Fruit fly (Drosophila melanogaster) whole organism, embryonic: ENCODE measurements around the gene CG8112.
A peak's percentile ranks its signal among the peaks of the same experiment; 100 is the strongest.

ENCODE experiments used
- Abd-B ChIP-seq: fragments of 200-800 bp; sonication (Bioruptor generic); optimal IDR thresholded peaks from 2 replicates; lab custom pipeline; 2018; ENCODE audit warnings: missing biosample characterization, mild to moderate bottlenecking, missing genetic modification characterization, moderate library complexity
- Awh ChIP-seq: fragments of 200-800 bp; sonication (Bioruptor generic); IDR thresholded peaks from 2 replicates; pipeline ENCODE4, ENCODE4 v1.3.6; 2022; ENCODE audit warnings: missing biosample characterization, missing genetic modification characterization
- CG1024 ChIP-seq: fragments of 200-800 bp; sonication (Bioruptor generic); IDR thresholded peaks from 2 replicates; pipeline ENCODE4 v1.3.6; 2022; ENCODE audit warnings: missing biosample characterization, missing genetic modification characterization
- CG10565 ChIP-seq: fragments of 200-800 bp; sonication (Bioruptor generic); optimal IDR thresholded peaks from 3 replicates; lab custom pipeline; 2016; ENCODE audit warnings: missing biosample characterization, mild to moderate bottlenecking, missing genetic modification characterization
- CG10654 ChIP-seq: fragments of 200-800 bp; sonication (Bioruptor generic); optimal IDR thresholded peaks from 2 replicates; lab custom pipeline; 2016; ENCODE audit warnings: missing biosample characterization, missing genetic modification characterization
- CG12391 ChIP-seq: fragments of 200-800 bp; sonication (Bioruptor generic); optimal IDR thresholded peaks from 3 replicates; lab custom pipeline; 2018; ENCODE audit warnings: missing biosample characterization, mild to moderate bottlenecking, missing genetic modification characterization, moderate library complexity
- CG14014 ChIP-seq: fragments of 200-800 bp; sonication (Bioruptor generic); IDR thresholded peaks from 2 replicates; pipeline ENCODE4 v1.3.6; 2022; ENCODE audit warnings: missing biosample characterization, missing genetic modification characterization
- CG14965 ChIP-seq: fragments of 200-800 bp; sonication (Bioruptor generic); optimal IDR thresholded peaks from 2 replicates; lab custom pipeline; 2016; ENCODE audit warnings: missing biosample characterization, missing genetic modification characterization, borderline replicate concordance
- CG15696 ChIP-seq: fragments of 200-800 bp; sonication (Bioruptor generic); optimal IDR thresholded peaks from 2 replicates; lab custom pipeline; 2019; ENCODE audit warnings: missing biosample characterization, mild to moderate bottlenecking, missing genetic modification characterization, moderate library complexity
- CG17385 ChIP-seq: fragments of 200-800 bp; sonication (Bioruptor generic); optimal IDR thresholded peaks from 3 replicates; lab custom pipeline; 2018; ENCODE audit warnings: missing biosample characterization, mild to moderate bottlenecking, missing genetic modification characterization
- CG18476 ChIP-seq: fragments of 200-800 bp; sonication (Bioruptor generic); optimal IDR thresholded peaks from 2 replicates; lab custom pipeline; 2016; ENCODE audit warnings: missing biosample characterization, mild to moderate bottlenecking, missing genetic modification characterization
- CG2202 ChIP-seq: fragments of 200-800 bp; sonication (Bioruptor generic); optimal IDR thresholded peaks from 2 replicates; lab custom pipeline; 2018; ENCODE audit warnings: missing biosample characterization, mild to moderate bottlenecking, missing genetic modification characterization
- CG2678 ChIP-seq: fragments of 200-800 bp; sonication (Bioruptor generic); optimal IDR thresholded peaks from 3 replicates; lab custom pipeline; 2019; ENCODE audit warnings: missing biosample characterization, mild to moderate bottlenecking, missing genetic modification characterization, moderate library complexity
- CG3065 ChIP-seq: fragments of 200-800 bp; sonication (Bioruptor generic); optimal IDR thresholded peaks from 2 replicates; lab custom pipeline; 2016; ENCODE audit warnings: missing biosample characterization, missing genetic modification characterization
- CG3163 ChIP-seq: fragments of 200-800 bp; sonication (Bioruptor generic); optimal IDR thresholded peaks from 3 replicates; lab custom pipeline; 2016; ENCODE audit warnings: missing biosample characterization, missing genetic modification characterization
- CG4282 ChIP-seq: fragments of 200-800 bp; sonication (Bioruptor generic); optimal IDR thresholded peaks from 2 replicates; lab custom pipeline; 2016; ENCODE audit warnings: missing biosample characterization, missing genetic modification characterization
- CG43689 ChIP-seq: fragments of 200-800 bp; sonication (Bioruptor generic); IDR thresholded peaks from 2 replicates; pipeline ENCODE4 v1.3.6; 2022; ENCODE audit warnings: missing biosample characterization, missing genetic modification characterization
- CG4730 ChIP-seq: fragments of 200-800 bp; sonication (Bioruptor generic); IDR thresholded peaks from 2 replicates; pipeline ENCODE4 v1.3.6; 2022; ENCODE audit warnings: missing biosample characterization, missing genetic modification characterization
- CG5180 ChIP-seq: fragments of 200-800 bp; sonication (Bioruptor generic); optimal IDR thresholded peaks from 3 replicates; lab custom pipeline; 2017; ENCODE audit warnings: missing biosample characterization, missing genetic modification characterization, mild to moderate bottlenecking, moderate library complexity, missing genetic modification reagents
- CG6175 ChIP-seq: fragments of 200-800 bp; sonication (Bioruptor generic); IDR thresholded peaks from 3 replicates; pipeline ENCODE4 v1.3.6; 2022; ENCODE audit warnings: missing biosample characterization, missing genetic modification characterization
- CG7839 ChIP-seq: fragments of 200-800 bp; sonication (Bioruptor generic); optimal IDR thresholded peaks from 3 replicates; lab custom pipeline; 2018; ENCODE audit warnings: missing biosample characterization, mild to moderate bottlenecking, missing genetic modification characterization, moderate library complexity
- CG8281 ChIP-seq: fragments of 200-800 bp; sonication (Bioruptor generic); optimal IDR thresholded peaks from 2 replicates; lab custom pipeline; 2018; ENCODE audit warnings: missing biosample characterization, mild to moderate bottlenecking, missing genetic modification characterization, moderate library complexity
- CG8478 ChIP-seq: fragments of >200 bp; optimal IDR thresholded peaks from 2 replicates; lab custom pipeline; 2018
- CG9215 ChIP-seq: fragments of 200-800 bp; sonication (Bioruptor generic); IDR thresholded peaks from 2 replicates; pipeline ENCODE4 v1.3.6; 2022; ENCODE audit warnings: missing biosample characterization, missing genetic modification characterization
- CoRest ChIP-seq: fragments of 200-800 bp; sonication (Bioruptor generic); optimal IDR thresholded peaks from 3 replicates; lab custom pipeline; 2018; ENCODE audit warnings: missing biosample characterization, mild to moderate bottlenecking, missing genetic modification characterization, moderate library complexity
- Dip2 ChIP-seq: fragments of 200-800 bp; sonication (Bioruptor generic); IDR thresholded peaks from 2 replicates; pipeline ENCODE4 v1.3.6; 2022; ENCODE audit warnings: missing biosample characterization, missing genetic modification characterization
- Dip3 ChIP-seq: fragments of 200-800 bp; sonication (Bioruptor generic); optimal IDR thresholded peaks from 3 replicates; lab custom pipeline; 2016; ENCODE audit warnings: missing biosample characterization, missing genetic modification characterization
- Dref ChIP-seq: fragments of 200-800 bp; sonication (Bioruptor generic); IDR thresholded peaks from 2 replicates; pipeline ENCODE4 v1.3.6; 2022; ENCODE audit warnings: missing biosample characterization, missing genetic modification characterization
- Gsc ChIP-seq: fragments of 200-800 bp; sonication (Bioruptor generic); IDR thresholded peaks from 2 replicates; pipeline ENCODE4 v1.3.6; 2022; ENCODE audit warnings: missing biosample characterization, missing genetic modification characterization
- Gug ChIP-seq: fragments of 200-800 bp; sonication (Bioruptor generic); IDR thresholded peaks from 4 replicates; pipeline ENCODE4 v1.3.6; 2022; ENCODE audit warnings: missing biosample characterization, missing genetic modification characterization
- HHEX ChIP-seq: fragments of 200-800 bp; sonication (Bioruptor generic); optimal IDR thresholded peaks from 3 replicates; lab custom pipeline; 2017; ENCODE audit warnings: missing biosample characterization, mild to moderate bottlenecking, missing genetic modification characterization, missing genetic modification reagents
- HLH3B ChIP-seq: fragments of 200-800 bp; sonication (Bioruptor generic); IDR thresholded peaks from 2 replicates; pipeline ENCODE4 v1.3.6; 2022; ENCODE audit warnings: missing biosample characterization, missing genetic modification characterization
- Hr78 ChIP-seq, 2 experiments: fragments of 200-800 bp in 1 of 2; fragments of >200 bp in 1 of 2; sonication (Bioruptor generic) in 1 of 2; optimal IDR thresholded peaks; 2 replicates each; lab custom pipeline; 2017 to 2019; ENCODE audit warnings: missing biosample characterization in 2 of 2, missing genetic modification characterization in 2 of 2, mild to moderate bottlenecking in 1 of 2, moderate library complexity in 1 of 2
- PHDP ChIP-seq: fragments of 200-800 bp; sonication (Bioruptor generic); optimal IDR thresholded peaks from 3 replicates; lab custom pipeline; 2018; ENCODE audit warnings: missing biosample characterization, mild to moderate bottlenecking, missing genetic modification characterization, moderate library complexity
- Pdp1 ChIP-seq, 2 experiments: fragments of 200-800 bp; sonication (Bioruptor generic); optimal IDR thresholded peaks; 3 replicates each; lab custom pipeline; 2016; ENCODE audit warnings: missing biosample characterization in 2 of 2, missing genetic modification characterization in 2 of 2, mild to moderate bottlenecking in 1 of 2, moderate library complexity in 1 of 2
- Sox102F ChIP-seq: fragments of 200-800 bp; sonication (Bioruptor generic); optimal IDR thresholded peaks from 2 replicates; lab custom pipeline; 2018; ENCODE audit warnings: missing biosample characterization, mild to moderate bottlenecking, missing genetic modification characterization, moderate library complexity
- Xbp1 ChIP-seq: fragments of 200-800 bp; sonication (Bioruptor generic); optimal IDR thresholded peaks from 3 replicates; lab custom pipeline; 2016; ENCODE audit warnings: missing biosample characterization, mild to moderate bottlenecking, missing genetic modification characterization
- ap ChIP-seq: fragments of 200-800 bp; sonication (Bioruptor generic); IDR thresholded peaks from 2 replicates; pipeline ENCODE4 v1.3.6; 2022; ENCODE audit warnings: missing biosample characterization, missing genetic modification characterization
- chinmo ChIP-seq: fragments of 200-800 bp; sonication (Bioruptor generic); IDR thresholded peaks from 4 replicates; pipeline ENCODE4 v1.3.6; 2022; ENCODE audit warnings: missing biosample characterization, missing genetic modification characterization; ENCODE audit not compliant: partially characterized antibody
- gfzf ChIP-seq: fragments of 200-800 bp; sonication (Bioruptor generic); optimal IDR thresholded peaks from 2 replicates; lab custom pipeline; 2016; ENCODE audit warnings: missing biosample characterization, mild to moderate bottlenecking, missing genetic modification characterization, moderate library complexity
- gt ChIP-seq: fragments of 200-800 bp; sonication (Bioruptor generic); IDR thresholded peaks from 2 replicates; pipeline ENCODE4 v1.3.6; 2022; ENCODE audit warnings: missing biosample characterization, missing genetic modification characterization
- insv ChIP-seq, 2 experiments: fragments of 200-800 bp; sonication (Bioruptor generic); optimal IDR thresholded peaks; 3 replicates each; lab custom pipeline; 2016 to 2018; ENCODE audit warnings: missing biosample characterization in 2 of 2, missing genetic modification characterization in 2 of 2
- jumu ChIP-seq: fragments of 200-800 bp; sonication (Bioruptor generic); optimal IDR thresholded peaks from 3 replicates; lab custom pipeline; 2016; ENCODE audit warnings: missing biosample characterization, missing genetic modification characterization
- lilli ChIP-seq: fragments of 200-800 bp; sonication (Bioruptor generic); optimal IDR thresholded peaks from 3 replicates; lab custom pipeline; 2016; ENCODE audit warnings: missing biosample characterization, missing genetic modification characterization
- pzg ChIP-seq: fragments of 200-800 bp; sonication (Bioruptor generic); optimal IDR thresholded peaks from 3 replicates; lab custom pipeline; 2018; ENCODE audit warnings: missing biosample characterization, mild to moderate bottlenecking, missing genetic modification characterization, moderate library complexity
- run ChIP-seq: fragments of 200-800 bp; sonication (Bioruptor generic); optimal IDR thresholded peaks from 3 replicates; lab custom pipeline; 2018; ENCODE audit warnings: missing biosample characterization, mild to moderate bottlenecking, missing genetic modification characterization
- tap ChIP-seq: fragments of 200-800 bp; optimal IDR thresholded peaks from 3 replicates; lab custom pipeline; 2019; ENCODE audit warnings: missing biosample characterization, mild to moderate bottlenecking, missing genetic modification characterization, moderate library complexity
- trem ChIP-seq: fragments of 200-800 bp; optimal IDR thresholded peaks from 3 replicates; lab custom pipeline; 2019; ENCODE audit warnings: missing biosample characterization, mild to moderate bottlenecking, missing genetic modification characterization, moderate library complexity
- zen ChIP-seq: fragments of 200-800 bp; sonication (Bioruptor generic); optimal IDR thresholded peaks from 3 replicates; lab custom pipeline; 2018; ENCODE audit warnings: missing biosample characterization, mild to moderate bottlenecking, missing genetic modification characterization, moderate library complexity
- zen2 ChIP-seq: fragments of 200-800 bp; sonication (Bioruptor generic); IDR thresholded peaks from 3 replicates; pipeline ENCODE4 v1.3.6; 2022; ENCODE audit warnings: missing biosample characterization, missing genetic modification characterization; ENCODE audit not compliant: partially characterized antibody
- zfh2 ChIP-seq: fragments of 200-800 bp; sonication (Bioruptor generic); optimal IDR thresholded peaks from 2 replicates; lab custom pipeline; 2016; ENCODE audit warnings: missing biosample characterization, missing genetic modification characterization

CG8112 gene

DNA sequence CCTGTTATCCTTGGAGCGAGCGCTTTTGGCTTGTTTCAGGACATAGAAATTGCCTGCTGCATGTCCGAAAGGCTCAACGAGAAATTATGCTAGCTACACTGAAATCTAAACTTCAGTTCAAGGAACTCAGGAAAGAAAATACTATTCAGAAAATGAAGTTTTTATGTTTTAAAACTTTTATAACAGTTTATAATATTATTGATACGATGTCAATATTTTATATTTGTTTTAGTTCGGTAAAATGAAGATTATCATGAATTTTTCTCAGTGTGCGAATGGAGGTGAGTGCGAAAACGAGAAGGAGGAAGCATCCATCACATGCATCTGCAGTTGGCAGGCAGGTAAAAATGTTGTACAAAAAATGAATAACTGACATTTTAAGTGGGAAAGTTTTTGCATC lies 33.6 kb downstream of the CG8112 start (continued):
- TF ChIP-seq CG1024 (GFP tag; lab: Robert Waterston, UW) (peak; percentile 42; the same call in 1 of the 2 replicates), CG14965 (GFP tag; lab: Kevin White, UChicago) (no peak), zen2 (GFP tag; lab: Robert Waterston, UW) (no peak), CG18476 (GFP tag; lab: Kevin White, UChicago) (peak; percentile 44), Hr78 (GFP tag; optimal IDR thresholded peaks at IDR 0.05; lab: Kevin White, UChicago) (no peak), chinmo (GFP tag; lab: Robert Waterston, UW) (no peak), CG7839 (peak; percentile 65), gt (GFP tag; lab: Robert Waterston, UW) (no peak), Dip3 (GFP tag; lab: Kevin White, UChicago) (no peak), run (tag; lab: Kevin White, UChicago) (peak; percentile 38), Awh (GFP tag; lab: Robert Waterston, UW) (peak; percentile 45; the same call in 1 of the 2 replicates), CG2678 (tag; lab: Kevin White, UChicago) (peak; percentile 66), trem (peak; percentile 65), gfzf (GFP tag; lab: Kevin White, UChicago) (no peak), CG10565 (GFP tag; lab: Kevin White, UChicago) (no peak), Sox102F (GFP tag; lab: Kevin White, UChicago) (peak; percentile 82), zen (tag; lab: Kevin White, UChicago) (peak; percentile 91), CG17385 (GFP tag; lab: Kevin White, UChicago) (peak; percentile 64), CG14014 (0 out of 2 replicates have a peak, but pooled peaks have one; percentile 23), CG9215 (no peak), ap (GFP tag; lab: Robert Waterston, UW) (peak; percentile 64), tap (peak; percentile 37), lilli (GFP tag; lab: Kevin White, UChicago) (peak; percentile 58), CG3163 (GFP tag; lab: Kevin White, UChicago) (no peak), HHEX (GFP tag; lab: Kevin White, UChicago) (peak; percentile 7), insv (GFP tag; optimal IDR thresholded peaks at IDR 0.05; lab: Kevin White, UChicago) (no peak), Gug (GFP tag; lab: Robert Waterston, UW) (no peak), CG5180 (GFP tag; lab: Kevin White, UChicago) (peak; percentile 27), Pdp1 (GFP tag; optimal IDR thresholded peaks at IDR 0.05; lab: Kevin White, UChicago) (peak; percentile 22 to 31), CG12391 (tag; lab: Kevin White, UChicago) (peak; percentile 74), Dref (GFP tag; lab: Robert Waterston, UW) (no peak), Xbp1 (GFP tag; lab: Kevin White, UChicago) (peak; percentile 66), Gsc (GFP tag; lab: Robert Waterston, UW) (no peak), CG2202 (tag; lab: Kevin White, UChicago) (no peak), Dip2 (no peak), Abd-B (no peak), jumu (no peak), CG4730 (GFP tag; lab: Robert Waterston, UW) (peak; percentile 40; the same call in 1 of the 2 replicates), CG8281 (tag; lab: Kevin White, UChicago) (peak; percentile 21), pzg (GFP tag; lab: Kevin White, UChicago) (no peak), CoRest (tag; lab: Kevin White, UChicago) (peak; percentile 67), CG3065 (GFP tag; lab: Kevin White, UChicago) (no peak), CG4282 (no peak), HLH3B (GFP tag; lab: Robert Waterston, UW) (peak; percentile 72), CG8478 (lab: Kevin White, UChicago) (no peak), CG43689 (GFP tag; lab: Robert Waterston, UW) (0 out of 2 replicates have a peak, but pooled peaks have one; percentile 34), zfh2 (GFP tag; lab: Kevin White, UChicago) (no peak), CG15696 (peak; percentile 54), CG6175 (no peak), PHDP (peak; percentile 76), CG10654 (GFP tag; lab: Kevin White, UChicago) (peak; percentile 11)
